Fruit fly (Drosophila melanogaster): Measurements from ENCODE around the gene alpha-Man-Ib.

dm6 chr3R:29153197-29153644 is 40.6 kb upstream of the alpha-Man-Ib start, which contains the start of the genes Slbp and Rpn2:
- TF ChIP-seq al (GFP tag; IDR thresholded peaks at IDR 0.05) (no peak), nerfin-1 (tag; optimal IDR thresholded peaks at IDR 0.05) (peak; percentile 29), Hand (GFP tag; optimal IDR thresholded peaks at IDR 0.05) (no peak), Awh (GFP tag; IDR thresholded peaks at IDR 0.05) (no peak), schlank (tag; optimal IDR thresholded peaks at IDR 0.05) (no peak), Sox102F (GFP tag; optimal IDR thresholded peaks at IDR 0.05) (no peak), pho (GFP tag; optimal IDR thresholded peaks at IDR 0.05) (peak; percentile 68), crc (GFP tag; optimal IDR thresholded peaks at IDR 0.05) (no peak)
